Worm (Caenorhabditis elegans) whole organism, midembryonic: ENCODE results near the gene egg-1.

Experiments
- T22C8.4 ChIP-seq: fragments of 200-800 bp; sonication (Bioruptor generic); IDR thresholded peaks from 2 replicates; pipeline ENCODE4 v1.3.6; 2022; ENCODE audit warnings: missing genetic modification characterization, missing compliant biosample characterization
- cog-1 ChIP-seq: sonication (generic microtip); optimal IDR thresholded peaks from 2 replicates; lab custom pipeline; 2016; ENCODE audit warnings: missing genetic modification characterization, missing compliant biosample characterization
- flt-1 ChIP-seq: fragments of 200-800 bp; sonication (Bioruptor generic); IDR thresholded peaks from 2 replicates; pipeline ENCODE4 v1.3.6; 2022; ENCODE audit warnings: missing genetic modification characterization, missing compliant biosample characterization
- med-1 ChIP-seq: sonication (generic microtip); optimal IDR thresholded peaks from 2 replicates; lab custom pipeline; 2017; ENCODE audit warnings: missing genetic modification characterization, mild to moderate bottlenecking, missing compliant biosample characterization, antibody characterized with exemption, missing genetic modification reagents; ENCODE audit not compliant: insufficient read depth
- ref-1 ChIP-seq: fragments of 200-800 bp; sonication (Bioruptor generic); conservative IDR thresholded peaks from 2 replicates; pipeline ENCODE4 v1.3.6; 2022; ENCODE audit warnings: missing genetic modification reagents, missing genetic modification characterization, missing compliant biosample characterization
- tab-1 ChIP-seq: fragments of 200-800 bp; sonication (Bioruptor generic); IDR thresholded peaks from 2 replicates; pipeline ENCODE4 v1.3.6; 2022; ENCODE audit warnings: missing genetic modification characterization, missing compliant biosample characterization
- ztf-23 ChIP-seq: fragments of 200-800 bp; sonication (Bioruptor generic); IDR thresholded peaks from 2 replicates; pipeline ENCODE4 v1.3.6; 2022; ENCODE audit warnings: missing genetic modification reagents, missing genetic modification characterization, missing compliant biosample characterization

DNA sequence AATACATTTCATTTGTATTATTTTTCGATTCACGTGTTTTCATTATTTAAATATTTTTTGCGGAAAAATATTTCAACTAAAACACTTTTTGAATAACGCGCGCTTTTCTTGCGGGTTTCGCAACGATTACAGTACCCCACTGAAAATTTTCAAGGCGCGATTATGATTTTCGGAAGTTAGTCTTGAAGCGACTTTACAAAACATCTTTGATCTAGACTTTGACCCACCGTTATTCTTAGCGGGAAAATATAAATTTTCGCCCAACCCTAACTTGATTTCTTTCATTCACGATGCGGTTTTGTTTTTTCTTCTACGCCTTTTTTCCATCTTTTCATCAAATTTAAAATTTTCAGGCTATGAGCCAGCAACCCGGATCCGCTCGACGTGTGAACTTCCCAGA lies at the start of gene egg-1:
- no peak for TF ChIP-seq ref-1
- TF ChIP-seq T22C8.4 (GFP tag; lab: Robert Waterston, UW): no peak
- TF ChIP-seq flt-1: no peak
- TF ChIP-seq cog-1 (tag; lab: Kevin White, UChicago): no peak
- no peak for TF ChIP-seq med-1 (GFP tag; lab: Kevin White, UChicago)
- TF ChIP-seq tab-1: no peak
- TF ChIP-seq ztf-23: no peak
